Fruit fly (Drosophila melanogaster): ENCODE measurements around the gene CG9917.

Gene CG9917

DNA sequence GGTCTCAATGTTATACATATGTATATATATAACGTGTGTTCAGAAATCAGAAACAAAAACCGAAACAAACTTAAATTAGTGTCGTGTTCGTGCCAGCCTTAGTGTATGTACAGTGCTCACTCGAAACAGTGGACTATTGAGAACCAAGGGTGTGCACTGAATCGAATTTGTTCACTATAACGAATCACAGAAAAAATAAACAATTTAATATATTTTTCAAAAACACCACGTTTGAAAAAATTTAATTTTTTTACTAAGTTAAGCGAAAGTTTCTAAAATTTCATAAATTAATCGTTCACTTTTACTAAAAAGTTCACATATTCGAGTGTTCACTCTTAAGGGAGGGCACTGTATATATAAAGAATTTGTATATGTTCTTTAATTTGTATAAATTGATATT, 37.8 kb downstream of the CG9917 start (continued):
- peak; percentile 12 for TF ChIP-seq CG18599 (GFP tag; optimal IDR thresholded peaks at IDR 0.05)
- no peak for TF ChIP-seq cwo (GFP tag; optimal IDR thresholded peaks at IDR 0.05)
- TF ChIP-seq CG3163 (GFP tag; optimal IDR thresholded peaks at IDR 0.05): no peak
- no peak for TF ChIP-seq CG1603 (tag; optimal IDR thresholded peaks at IDR 0.05)
- no peak for TF ChIP-seq Lim3 (GFP tag; IDR thresholded peaks at IDR 0.05)
- TF ChIP-seq unc-4 (GFP tag; IDR thresholded peaks at IDR 0.05; ENCODE audit: partially characterized antibody): no peak
- TF ChIP-seq grn (GFP tag; optimal IDR thresholded peaks at IDR 0.05): no peak
- peak; percentile 42 for TF ChIP-seq CG12391 (tag; optimal IDR thresholded peaks at IDR 0.05)
- TF ChIP-seq grau (tag; optimal IDR thresholded peaks at IDR 0.05): peak; percentile 91
- peak; percentile 19 for TF ChIP-seq CG8388 (GFP tag; optimal IDR thresholded peaks at IDR 0.05)
- peak; percentile 25; the same call in 2 of the 3 replicates for TF ChIP-seq tgo (GFP tag; IDR thresholded peaks at IDR 0.05)
- TF ChIP-seq CG17385 (GFP tag; optimal IDR thresholded peaks at IDR 0.05): peak; percentile 29
- TF ChIP-seq CG2712 (tag; optimal IDR thresholded peaks at IDR 0.05): peak; percentile 50
- no peak for TF ChIP-seq CG14050 (GFP tag; IDR thresholded peaks at IDR 0.05)
- peak; percentile 36 for TF ChIP-seq CG7839 (tag; optimal IDR thresholded peaks at IDR 0.05)
- peak; percentile 36 for TF ChIP-seq CG18262 (tag; optimal IDR thresholded peaks at IDR 0.05)
- no peak for TF ChIP-seq hkb (optimal IDR thresholded peaks at IDR 0.05)
- 0 out of 2 replicates have a peak, but pooled peaks have one; percentile 28 for TF ChIP-seq hkb (GFP tag; IDR thresholded peaks at IDR 0.05)
- no peak for TF ChIP-seq hbn (GFP tag; IDR thresholded peaks at IDR 0.05; ENCODE audit: partially characterized antibody)
- TF ChIP-seq Jarid2 (GFP tag; optimal IDR thresholded peaks at IDR 0.05): no peak
- no peak for TF ChIP-seq chinmo (GFP tag; IDR thresholded peaks at IDR 0.05; ENCODE audit: partially characterized antibody)
- peak; percentile 4 for TF ChIP-seq caup (GFP tag; optimal IDR thresholded peaks at IDR 0.05; ENCODE audit: severe bottlenecking)
- no peak for TF ChIP-seq odd (GFP tag; optimal IDR thresholded peaks at IDR 0.05)
- TF ChIP-seq CG7928 (GFP tag; optimal IDR thresholded peaks at IDR 0.05): no peak
- TF ChIP-seq Med (GFP tag): peak; percentile 76
- no peak for TF ChIP-seq sd (tag; optimal IDR thresholded peaks at IDR 0.05)
- TF ChIP-seq vfl (GFP tag; optimal IDR thresholded peaks at IDR 0.05): no peak
- 0 out of 2 replicates have a peak, but pooled peaks have one; percentile 21 for TF ChIP-seq Ada2b (GFP tag; IDR thresholded peaks at IDR 0.05)
- TF ChIP-seq Stat92E (GFP tag; optimal IDR thresholded peaks at IDR 0.05): no peak
- no peak for TF ChIP-seq ftz-f1 (GFP tag; optimal IDR thresholded peaks at IDR 0.05)
- TF ChIP-seq CG4328 (GFP tag; optimal IDR thresholded peaks at IDR 0.05): no peak
- TF ChIP-seq jigr1 (GFP tag; IDR thresholded peaks at IDR 0.05): no peak
- no peak for TF ChIP-seq otp (GFP tag; IDR thresholded peaks at IDR 0.05)
- TF ChIP-seq vvl (GFP tag; IDR thresholded peaks at IDR 0.05): no peak
- TF ChIP-seq cad (GFP tag; optimal IDR thresholded peaks at IDR 0.05): no peak
- TF ChIP-seq CG10979 (tag; optimal IDR thresholded peaks at IDR 0.05): peak; percentile 21
- TF ChIP-seq gce (GFP tag; IDR thresholded peaks at IDR 0.05): no peak
- TF ChIP-seq ash1 (GFP tag; optimal IDR thresholded peaks at IDR 0.05): no peak
- peak; percentile 40 for TF ChIP-seq Hmr (GFP tag; optimal IDR thresholded peaks at IDR 0.05)
- TF ChIP-seq sens-2 (GFP tag; IDR thresholded peaks at IDR 0.05): no peak
- no peak for TF ChIP-seq Sin3A (optimal IDR thresholded peaks at IDR 0.05)
- TF ChIP-seq CG17186 (GFP tag; optimal IDR thresholded peaks at IDR 0.05): no peak
- no peak for TF ChIP-seq Myb (GFP tag; optimal IDR thresholded peaks at IDR 0.05)
- no peak for TF ChIP-seq eyg (GFP tag; optimal IDR thresholded peaks at IDR 0.05)
- TF ChIP-seq Tbp (GFP tag; optimal IDR thresholded peaks at IDR 0.05): no peak
- no peak for TF ChIP-seq HLH3B (GFP tag; IDR thresholded peaks at IDR 0.05)
- TF ChIP-seq Blimp-1 (GFP tag; optimal IDR thresholded peaks at IDR 0.05): peak; percentile 18
- TF ChIP-seq CG31388 (GFP tag; optimal IDR thresholded peaks at IDR 0.05): no peak
- TF ChIP-seq gem (tag; optimal IDR thresholded peaks at IDR 0.05): peak; percentile 65
- TF ChIP-seq Rfx (GFP tag; IDR thresholded peaks at IDR 0.05): 0 out of 2 replicates have a peak, but pooled peaks have one; percentile 25
- no peak for TF ChIP-seq CG17568 (GFP tag; optimal IDR thresholded peaks at IDR 0.05)
